Fruit fly (Drosophila melanogaster) whole organism, embryonic: ENCODE measurements around the gene Neu2.
"Not testable (repeated sequence)": the region's sequence is repeated elsewhere in the genome, so short reads cannot be mapped to it uniquely, and the experiment has no call there.

Experiments
- CG10147 ChIP-seq: fragments of 200-800 bp; sonication (Bioruptor generic); optimal IDR thresholded peaks from 2 replicates; lab custom pipeline; 2019; ENCODE audit warnings: missing biosample characterization, mild to moderate bottlenecking, missing genetic modification characterization, moderate library complexity
- CG10543 ChIP-seq: fragments of 200-800 bp; sonication (Bioruptor generic); optimal IDR thresholded peaks from 3 replicates; lab custom pipeline; 2017; ENCODE audit warnings: missing biosample characterization, mild to moderate bottlenecking, missing genetic modification characterization, moderate library complexity
- CG11456 ChIP-seq: fragments of 200-800 bp; sonication (Bioruptor generic); IDR thresholded peaks from 3 replicates; pipeline ENCODE4 v1.3.6; 2022; ENCODE audit warnings: missing biosample characterization, missing genetic modification characterization
- CG12769 ChIP-seq: fragments of 200-800 bp; sonication (Bioruptor generic); optimal IDR thresholded peaks from 2 replicates; lab custom pipeline; 2019; ENCODE audit warnings: missing biosample characterization, mild to moderate bottlenecking, missing genetic modification characterization, moderate library complexity
- CG13894 ChIP-seq: fragments of 200-800 bp; sonication (Bioruptor generic); optimal IDR thresholded peaks from 3 replicates; lab custom pipeline; 2018; ENCODE audit warnings: missing biosample characterization, mild to moderate bottlenecking, missing genetic modification characterization, moderate library complexity
- CG16815 ChIP-seq: fragments of 200-800 bp; sonication (Bioruptor generic); optimal IDR thresholded peaks from 3 replicates; lab custom pipeline; 2017; ENCODE audit warnings: missing biosample characterization, mild to moderate bottlenecking, missing genetic modification characterization
- CG17186 ChIP-seq: fragments of 200-800 bp; sonication (Bioruptor generic); optimal IDR thresholded peaks from 3 replicates; lab custom pipeline; 2017; ENCODE audit warnings: missing biosample characterization, missing genetic modification reagents, missing genetic modification characterization
- CG17385 ChIP-seq: fragments of 200-800 bp; sonication (Bioruptor generic); optimal IDR thresholded peaks from 3 replicates; lab custom pipeline; 2018; ENCODE audit warnings: missing biosample characterization, mild to moderate bottlenecking, missing genetic modification characterization
- CG18011 ChIP-seq: fragments of 200-800 bp; sonication (Bioruptor generic); optimal IDR thresholded peaks from 2 replicates; lab custom pipeline; 2017; ENCODE audit warnings: missing biosample characterization, missing genetic modification characterization, mild to moderate bottlenecking, moderate library complexity, missing genotype
- CG4360 ChIP-seq: fragments of 200-800 bp; sonication (Bioruptor generic); IDR thresholded peaks from 2 replicates; pipeline ENCODE4 v1.3.6; 2022; ENCODE audit warnings: missing biosample characterization, missing genetic modification characterization
- CG6689 ChIP-seq: fragments of 200-800 bp; sonication (Bioruptor generic); IDR thresholded peaks from 2 replicates; pipeline ENCODE4 v1.3.6; 2022; ENCODE audit warnings: missing biosample characterization, missing genetic modification characterization
- CG8290 ChIP-seq, 3 experiments: fragments of 200-800 bp; sonication (Bioruptor generic); optimal IDR thresholded peaks; 2 replicates each; lab custom pipeline; 2016 to 2019; ENCODE audit warnings: missing biosample characterization in 3 of 3, missing genetic modification characterization in 3 of 3, mild to moderate bottlenecking in 2 of 3, moderate library complexity in 1 of 3
- CG9437 ChIP-seq: fragments of 200-800 bp; sonication (Bioruptor generic); optimal IDR thresholded peaks from 2 replicates; lab custom pipeline; 2018; ENCODE audit warnings: missing biosample characterization, mild to moderate bottlenecking, missing genetic modification characterization
- CG9932 ChIP-seq: fragments of 200-800 bp; sonication (Bioruptor generic); IDR thresholded peaks from 2 replicates; pipeline ENCODE4 v1.3.6; 2022; ENCODE audit warnings: missing biosample characterization, missing genetic modification characterization
- D19A ChIP-seq: fragments of 200-800 bp; optimal IDR thresholded peaks from 3 replicates; lab custom pipeline; 2019; ENCODE audit warnings: missing biosample characterization, mild to moderate bottlenecking, missing genetic modification characterization, moderate library complexity
- D19B ChIP-seq: fragments of 200-800 bp; sonication (Bioruptor generic); optimal IDR thresholded peaks from 2 replicates; lab custom pipeline; 2017; ENCODE audit warnings: missing biosample characterization, mild to moderate bottlenecking, missing genetic modification characterization
- Dfd ChIP-seq, 2 experiments: fragments of >200 bp; optimal IDR thresholded peaks; 2 replicates each; lab custom pipeline; 2017; ENCODE audit warnings: missing biosample characterization in 2 of 2, missing genetic modification characterization in 2 of 2
- Doc2 ChIP-seq: fragments of 200-800 bp; sonication (Bioruptor generic); IDR thresholded peaks from 2 replicates; pipeline ENCODE4 v1.3.6; 2022; ENCODE audit warnings: missing biosample characterization, missing genetic modification characterization
- Gug ChIP-seq: fragments of 200-800 bp; sonication (Bioruptor generic); IDR thresholded peaks from 4 replicates; pipeline ENCODE4 v1.3.6; 2022; ENCODE audit warnings: missing biosample characterization, missing genetic modification characterization
- H15 ChIP-seq: fragments of 200-800 bp; sonication (Bioruptor generic); IDR thresholded peaks from 3 replicates; pipeline ENCODE4 v1.3.6; 2022; ENCODE audit warnings: missing biosample characterization, missing genetic modification characterization
- Med ChIP-seq: fragments of 200-800 bp; sonication (Bioruptor generic); peaks from one replicate; lab custom pipeline; 2016; ENCODE audit warnings: missing biosample characterization, missing genetic modification characterization, mild to moderate bottlenecking, inconsistent platforms, moderate library complexity
- NFAT ChIP-seq: fragments of 200-800 bp; sonication (Bioruptor generic); IDR thresholded peaks from 2 replicates; pipeline ENCODE4 v1.3.6; 2022; ENCODE audit warnings: missing biosample characterization, missing genetic modification characterization
- Opbp ChIP-seq: fragments of 200-800 bp; sonication (Bioruptor generic); IDR thresholded peaks from 3 replicates; pipeline ENCODE4 v1.3.6; 2022; ENCODE audit warnings: missing biosample characterization, missing genetic modification characterization; ENCODE audit not compliant: partially characterized antibody
- Pdp1 ChIP-seq, 2 experiments: fragments of 200-800 bp; sonication (Bioruptor generic); optimal IDR thresholded peaks; 3 replicates each; lab custom pipeline; 2016; ENCODE audit warnings: missing biosample characterization in 2 of 2, missing genetic modification characterization in 2 of 2, mild to moderate bottlenecking in 1 of 2, moderate library complexity in 1 of 2
- Sox102F ChIP-seq: fragments of 200-800 bp; sonication (Bioruptor generic); optimal IDR thresholded peaks from 2 replicates; lab custom pipeline; 2018; ENCODE audit warnings: missing biosample characterization, mild to moderate bottlenecking, missing genetic modification characterization, moderate library complexity
- Trl ChIP-seq, 3 experiments: fragments of >200 bp in 2 of 3; fragments of 200-800 bp in 1 of 3; sonication (Bioruptor generic) in 1 of 3; optimal IDR thresholded peaks; 2 replicates in 1 of 3; 3 replicates in 2 of 3; lab custom pipeline; 2016 to 2017; ENCODE audit warnings: missing biosample characterization in 1 of 3, missing genetic modification characterization in 1 of 3
- Usf ChIP-seq: fragments of 200-800 bp; sonication (Bioruptor generic); optimal IDR thresholded peaks from 2 replicates; lab custom pipeline; 2017; ENCODE audit warnings: missing genotype, missing biosample characterization, missing genetic modification characterization
- bbx ChIP-seq: fragments of 200-800 bp; sonication (Bioruptor generic); IDR thresholded peaks from 2 replicates; pipeline ENCODE4 v1.3.6; 2022; ENCODE audit warnings: missing biosample characterization, missing genetic modification characterization; ENCODE audit not compliant: partially characterized antibody
- cad ChIP-seq: fragments of >200 bp; optimal IDR thresholded peaks from 2 replicates; lab custom pipeline; 2017; ENCODE audit warnings: missing biosample characterization, missing genetic modification characterization
- cato ChIP-seq: fragments of 200-800 bp; sonication (Bioruptor generic); optimal IDR thresholded peaks from 2 replicates; lab custom pipeline; 2016; ENCODE audit warnings: missing biosample characterization, missing genetic modification characterization, borderline replicate concordance
- cg ChIP-seq: fragments of 200-800 bp; sonication (Bioruptor generic); optimal IDR thresholded peaks from 3 replicates; lab custom pipeline; 2019; ENCODE audit warnings: missing biosample characterization, mild to moderate bottlenecking, missing genetic modification characterization, moderate library complexity
- chm ChIP-seq: fragments of 200-800 bp; sonication (Bioruptor generic); IDR thresholded peaks from 2 replicates; pipeline ENCODE4 v1.3.6; 2022; ENCODE audit warnings: missing biosample characterization, missing genetic modification characterization
- corto ChIP-seq: fragments of 200-800 bp; sonication (Bioruptor generic); optimal IDR thresholded peaks from 2 replicates; lab custom pipeline; 2016; ENCODE audit warnings: missing biosample characterization, mild to moderate bottlenecking, missing genetic modification characterization, moderate library complexity
- hth ChIP-seq: fragments of >200 bp; optimal IDR thresholded peaks from 2 replicates; lab custom pipeline; 2017; ENCODE audit warnings: inconsistent platforms
- jing ChIP-seq: fragments of 200-800 bp; sonication (Bioruptor generic); optimal IDR thresholded peaks from 2 replicates; lab custom pipeline; 2018; ENCODE audit warnings: missing biosample characterization, mild to moderate bottlenecking, missing genetic modification characterization
- lmd ChIP-seq: fragments of 200-800 bp; sonication (Bioruptor generic); IDR thresholded peaks from 2 replicates; pipeline ENCODE4 v1.3.6; 2022; ENCODE audit warnings: missing biosample characterization, missing genetic modification characterization
- row ChIP-seq: fragments of 200-800 bp; sonication (Bioruptor generic); IDR thresholded peaks from 3 replicates; pipeline ENCODE4 v1.3.6; 2022; ENCODE audit warnings: missing biosample characterization, missing genetic modification characterization
- sc ChIP-seq, 3 experiments: fragments of >200 bp in 2 of 3; fragments of 200-800 bp in 1 of 3; sonication (Bioruptor generic) in 1 of 3; optimal IDR thresholded peaks; 2 replicates in 2 of 3; 3 replicates in 1 of 3; lab custom pipeline; 2017; ENCODE audit warnings: mild to moderate bottlenecking in 1 of 3, missing biosample characterization in 1 of 3, missing genetic modification characterization in 1 of 3, missing genetic modification reagents in 1 of 3
- sd ChIP-seq: fragments of 200-800 bp; sonication (Bioruptor generic); optimal IDR thresholded peaks from 3 replicates; lab custom pipeline; 2018; ENCODE audit warnings: missing biosample characterization, mild to moderate bottlenecking, missing genetic modification characterization, moderate library complexity
- sens ChIP-seq: fragments of 200-800 bp; sonication (Bioruptor generic); peaks from one replicate; lab custom pipeline; 2016; ENCODE audit warnings: missing biosample characterization, missing genetic modification characterization
- sim ChIP-seq: fragments of 200-800 bp; sonication (Bioruptor generic); IDR thresholded peaks from 2 replicates; pipeline ENCODE4 v1.3.6; 2022; ENCODE audit warnings: missing biosample characterization, missing genetic modification characterization
- slbo ChIP-seq: fragments of 200-800 bp; sonication (Bioruptor generic); IDR thresholded peaks from 2 replicates; pipeline ENCODE4 v1.3.6; 2022; ENCODE audit warnings: missing biosample characterization, missing genetic modification characterization
- sug ChIP-seq: fragments of 200-800 bp; optimal IDR thresholded peaks from 2 replicates; lab custom pipeline; 2019; ENCODE audit warnings: missing biosample characterization, mild to moderate bottlenecking, missing genetic modification characterization, moderate library complexity
- trh ChIP-seq: fragments of 200-800 bp; sonication (Bioruptor generic); optimal IDR thresholded peaks from 2 replicates; lab custom pipeline; 2016; ENCODE audit warnings: missing biosample characterization, missing genetic modification characterization
- zfh1 ChIP-seq: fragments of 200-800 bp; sonication (Bioruptor generic); IDR thresholded peaks from 3 replicates; pipeline ENCODE4 v1.3.6; 2022; ENCODE audit warnings: missing biosample characterization, missing genetic modification characterization

Gene Neu2

DNA sequence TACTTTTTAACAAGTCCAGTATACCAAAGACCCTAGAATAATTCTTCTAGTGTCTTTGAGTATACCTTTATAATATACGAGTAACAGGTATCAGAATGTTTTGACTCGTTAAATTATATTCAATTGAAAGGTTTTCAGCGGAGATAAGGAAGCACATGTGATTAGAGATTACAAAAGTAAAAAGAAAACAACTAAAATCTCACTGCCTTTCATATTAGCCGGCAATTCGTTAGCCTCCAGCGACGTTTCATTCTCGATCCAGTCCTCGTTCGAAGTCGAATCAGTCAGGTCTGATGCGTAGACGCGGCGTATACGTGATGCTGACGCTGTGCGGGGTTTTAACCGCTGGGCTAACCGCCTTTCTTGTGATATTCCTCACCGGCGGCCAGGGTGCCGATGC is 10.8 kb upstream of the Neu2 start, which contains the start of gene Est-Q:
Gene Est-Q, plus strand, starts transcription at position 250 of the 400 bp plus-strand sequence.
- TF ChIP-seq Opbp (GFP tag; lab: Robert Waterston, UW) (no peak), sim (GFP tag; lab: Robert Waterston, UW) (no peak), Usf (GFP tag; lab: Kevin White, UChicago) (no peak), sug (tag; lab: Kevin White, UChicago) (peak; percentile 26), D19B (GFP tag; lab: Kevin White, UChicago) (peak; percentile 46), CG4360 (no peak), trh (GFP tag; lab: Kevin White, UChicago) (no peak), CG10147 (GFP tag; lab: Kevin White, UChicago) (no peak), Sox102F (GFP tag; lab: Kevin White, UChicago) (no peak), zfh1 (no peak), jing (no peak), H15 (no peak), CG16815 (GFP tag; lab: Kevin White, UChicago) (no peak), sens (GFP tag; lab: Kevin White, UChicago) (peak; percentile 6), lmd (GFP tag; lab: Robert Waterston, UW) (no peak), sc (optimal IDR thresholded peaks at IDR 0.05; lab: Kevin White, UChicago) (no peak), sc (GFP tag; optimal IDR thresholded peaks at IDR 0.05; lab: Kevin White, UChicago) (no peak), cad (GFP tag; lab: Kevin White, UChicago) (no peak)

DNA sequence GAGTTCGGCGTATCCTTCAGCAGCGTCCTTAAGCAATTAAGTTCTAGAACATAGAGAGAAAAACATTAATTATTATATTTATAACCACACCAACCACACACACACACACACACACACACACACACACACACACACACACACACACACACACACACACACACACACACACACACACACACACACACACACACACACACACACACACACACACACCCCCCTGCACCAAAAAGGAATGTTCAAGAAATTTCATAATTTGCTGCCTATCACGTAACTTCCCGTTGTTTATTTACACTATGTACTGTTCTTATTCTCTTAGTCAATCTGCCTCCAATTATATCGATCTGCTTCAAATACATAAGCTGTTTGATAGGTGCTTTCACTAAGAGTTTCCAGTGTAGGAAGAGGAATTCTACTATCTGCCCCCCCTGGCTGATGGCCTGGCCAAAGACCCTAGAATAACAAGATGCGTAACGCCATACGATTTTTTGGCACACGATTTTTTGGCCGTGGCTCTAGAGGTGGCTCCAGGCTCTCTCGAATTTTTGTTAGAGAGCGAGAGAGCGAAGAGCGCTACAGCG is 8.2 kb upstream of the Neu2 start:
- 0 out of 4 replicates have a peak, but pooled peaks have one; percentile 23 for TF ChIP-seq Gug (GFP tag; lab: Robert Waterston, UW)
- peak; percentile 56 for TF ChIP-seq Med (GFP tag; lab: Kevin White, UChicago)
- peak; percentile 14 for TF ChIP-seq CG10543 (GFP tag; lab: Kevin White, UChicago)
- TF ChIP-seq cg = peak; percentile 71
- TF ChIP-seq Dfd (GFP tag; optimal IDR thresholded peaks at IDR 0.05; lab: Kevin White, UChicago) = peak in 1 of 2 experiments; percentile 69
- TF ChIP-seq chm (GFP tag; lab: Robert Waterston, UW) = 0 out of 2 replicates have a peak, but pooled peaks have one; percentile 33
- TF ChIP-seq sug (tag; lab: Kevin White, UChicago) = peak; percentile 84
- peak; percentile 4 for TF ChIP-seq CG13894 (tag; lab: Kevin White, UChicago)
- TF ChIP-seq Trl (optimal IDR thresholded peaks at IDR 0.05; lab: Kevin White, UChicago) = peak in 1 of 2 experiments; percentile 33
- not testable (repeated sequence) for TF ChIP-seq Trl, CG8290 (GFP tag; optimal IDR thresholded peaks at IDR 0.05; lab: Kevin White, UChicago)
- peak in 1 of 2 experiments; percentile 40 for TF ChIP-seq Pdp1 (GFP tag; optimal IDR thresholded peaks at IDR 0.05; lab: Kevin White, UChicago)
- TF ChIP-seq CG6689 = 0 out of 2 replicates have a peak, but pooled peaks have one; percentile 6
- peak in 1 of 2 experiments; percentile 8 for TF ChIP-seq CG8290 (tag; optimal IDR thresholded peaks at IDR 0.05; lab: Kevin White, UChicago)
- peak; percentile 51 for TF ChIP-seq sd (tag; lab: Kevin White, UChicago)
- TF ChIP-seq D19A (tag; lab: Kevin White, UChicago) = peak; percentile 80
- peak; percentile 29; the same call in 1 of the 2 replicates for TF ChIP-seq CG9932 (GFP tag; lab: Robert Waterston, UW)
- TF ChIP-seq CG12769 (tag; lab: Kevin White, UChicago) = peak; percentile 33
- peak; percentile 46 for TF ChIP-seq slbo (GFP tag; lab: Robert Waterston, UW)

- TF ChIP-seq row = peak; percentile 61
- TF ChIP-seq CG18011 (GFP tag; lab: Kevin White, UChicago) = peak; percentile 54
- TF ChIP-seq NFAT (GFP tag; lab: Robert Waterston, UW) = no peak; the same call in 1 of the 2 replicates
- peak; percentile 16 for TF ChIP-seq trh (GFP tag; lab: Kevin White, UChicago)
- TF ChIP-seq bbx (GFP tag; lab: Robert Waterston, UW) = no peak
- peak; percentile 91 for TF ChIP-seq CG9437 (GFP tag; lab: Kevin White, UChicago)
- TF ChIP-seq hth = no peak
- TF ChIP-seq corto = peak; percentile 64
- no peak for TF ChIP-seq CG17186 (GFP tag; lab: Kevin White, UChicago)
- TF ChIP-seq CG17385 = peak; percentile 81
- TF ChIP-seq cato (GFP tag; lab: Kevin White, UChicago) = peak; percentile 17
- peak; percentile 62; the same call in 1 of the 3 replicates for TF ChIP-seq CG11456 (GFP tag; lab: Robert Waterston, UW)
- TF ChIP-seq Doc2 (GFP tag; lab: Robert Waterston, UW) = no peak
Measured at dm6 chr3L:21496865-21497634, 6.7 kb upstream of the Neu2 start, which contains the start of gene Hr78. Hr78 (minus strand) TSS chr3L:21497494.
